Fruit fly (Drosophila melanogaster) whole organism, pupa: ENCODE data around the gene Srg1.

Experiments
- CG10348 ChIP-seq: fragments of 200-800 bp; sonication (Bioruptor generic); IDR thresholded peaks from 2 replicates; pipeline ENCODE4 v1.3.6; 2022; ENCODE audit warnings: missing biosample characterization, missing genetic modification characterization
- CG13204 ChIP-seq: fragments of 200-800 bp; sonication (Bioruptor generic); optimal IDR thresholded peaks from 2 replicates; lab custom pipeline; 2018; ENCODE audit warnings: missing biosample characterization, mild to moderate bottlenecking, missing genetic modification characterization, moderate library complexity
- CG15710 ChIP-seq: fragments of 200-800 bp; sonication (Bioruptor generic); optimal IDR thresholded peaks from 2 replicates; lab custom pipeline; 2018; ENCODE audit warnings: missing biosample characterization, mild to moderate bottlenecking, missing genetic modification characterization, moderate library complexity
- CG17806 ChIP-seq: fragments of 200-800 bp; sonication (Bioruptor generic); optimal IDR thresholded peaks from 2 replicates; lab custom pipeline; 2018; ENCODE audit warnings: missing biosample characterization, mild to moderate bottlenecking, missing genetic modification characterization, moderate library complexity
- CG4496 ChIP-seq: fragments of 200-800 bp; sonication (Bioruptor generic); IDR thresholded peaks from 3 replicates; pipeline ENCODE4 v1.3.6; 2022; ENCODE audit warnings: missing biosample characterization, missing genetic modification characterization
- EcR ChIP-seq: fragments of 200-800 bp; sonication (Bioruptor generic); optimal IDR thresholded peaks from 3 replicates; lab custom pipeline; 2019; ENCODE audit warnings: missing biosample characterization, missing genetic modification characterization, mild to moderate bottlenecking, moderate library complexity, missing genetic modification reagents
- Snoo ChIP-seq: fragments of 200-800 bp; sonication (Bioruptor generic); optimal IDR thresholded peaks from 3 replicates; lab custom pipeline; 2017; ENCODE audit warnings: missing biosample characterization, mild to moderate bottlenecking, missing genetic modification characterization, inconsistent platforms

DNA sequence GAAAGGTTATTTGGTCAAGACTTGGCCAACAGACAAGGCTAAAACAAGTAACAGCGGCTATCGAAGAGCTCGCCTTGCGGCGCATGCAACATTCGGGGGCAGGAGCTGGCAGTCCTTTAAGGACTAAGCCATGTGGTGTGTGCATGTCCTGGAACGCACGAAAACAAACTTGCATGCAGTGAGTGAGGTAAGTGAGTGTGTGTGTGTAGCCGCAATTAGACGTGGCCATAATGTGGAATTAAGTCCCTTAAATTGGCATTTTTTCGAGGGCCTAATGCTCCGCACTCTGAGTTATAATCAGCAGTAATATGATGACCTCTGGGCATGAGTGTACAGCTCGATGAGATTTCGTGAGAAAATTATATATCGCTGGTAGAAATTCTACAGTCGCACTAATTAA, 30.9 kb downstream of the Srg1 start, which contains the start of gene sosie:
- no peak for TF ChIP-seq CG15710 (tag; lab: Kevin White, UChicago)
- no peak for TF ChIP-seq Snoo
- no peak for TF ChIP-seq CG10348 (GFP tag; lab: Robert Waterston, UW)
- no peak for TF ChIP-seq EcR (GFP tag; lab: Kevin White, UChicago)
- no peak for TF ChIP-seq CG17806 (tag; lab: Kevin White, UChicago)
- TF ChIP-seq CG4496 (GFP tag; lab: Robert Waterston, UW): no peak
- no peak for TF ChIP-seq CG13204
